Worm (Caenorhabditis elegans) whole organism, L2 larva: Measurements from ENCODE around the gene srd-32.
A peak's percentile ranks its signal among the peaks of the same experiment; 100 is the strongest.

ENCODE experiments used
- C34F6.9 ChIP-seq: fragments of 150-350 bp; optimal IDR thresholded peaks from 2 replicates; lab custom pipeline; 2014; ENCODE audit warnings: missing biosample characterization, missing genetic modification characterization
- F13H6.1 ChIP-seq: sonication (generic microtip); optimal IDR thresholded peaks from 2 replicates; lab custom pipeline; 2016; ENCODE audit warnings: missing genetic modification characterization, missing compliant biosample characterization
- R02D3.7 ChIP-seq: fragments of 150-350 bp; optimal IDR thresholded peaks from 2 replicates; lab custom pipeline; 2014; ENCODE audit warnings: missing biosample characterization, missing genetic modification characterization
- ZK546.5 ChIP-seq: sonication (generic microtip); optimal IDR thresholded peaks from 2 replicates; lab custom pipeline; 2017; ENCODE audit warnings: missing biosample characterization, missing genetic modification characterization
- alr-1 ChIP-seq: fragments of 150-350 bp; optimal IDR thresholded peaks from 2 replicates; lab custom pipeline; 2014; ENCODE audit warnings: missing biosample characterization, missing genetic modification characterization
- aly-2 ChIP-seq: fragments of 150-350 bp; optimal IDR thresholded peaks from 2 replicates; lab custom pipeline; 2014; ENCODE audit warnings: missing biosample characterization, missing genetic modification characterization
- ama-1 ChIP-seq: fragments of 150-350 bp; optimal IDR thresholded peaks from 2 replicates; lab custom pipeline; 2018; ENCODE audit warnings: inconsistent platforms
- blmp-1 ChIP-seq: sonication (generic microtip); optimal IDR thresholded peaks from 2 replicates; lab custom pipeline; 2017; ENCODE audit warnings: missing genetic modification characterization, mild to moderate bottlenecking, missing compliant biosample characterization, antibody characterized with exemption, moderate library complexity; ENCODE audit not compliant: insufficient read depth
- ceh-16 ChIP-seq: fragments of 150-350 bp; optimal IDR thresholded peaks from 2 replicates; lab custom pipeline; 2014; ENCODE audit warnings: missing biosample characterization, missing genetic modification characterization
- ceh-82 ChIP-seq: fragments of 150-350 bp; optimal IDR thresholded peaks from 2 replicates; lab custom pipeline; 2014; ENCODE audit warnings: missing biosample characterization, missing genetic modification characterization
- elt-1 ChIP-seq: fragments of 150-350 bp; optimal IDR thresholded peaks from 2 replicates; lab custom pipeline; 2014; ENCODE audit warnings: missing biosample characterization, missing genetic modification characterization
- elt-3 ChIP-seq: sonication (generic microtip); optimal IDR thresholded peaks from 2 replicates; lab custom pipeline; 2017; ENCODE audit warnings: missing biosample characterization, missing genetic modification characterization
- fos-1 ChIP-seq: fragments of 150-350 bp; optimal IDR thresholded peaks from 2 replicates; lab custom pipeline; 2014; ENCODE audit warnings: missing biosample characterization, missing genetic modification characterization
- gmeb-1 ChIP-seq: fragments of 150-350 bp; optimal IDR thresholded peaks from 2 replicates; lab custom pipeline; 2014; ENCODE audit warnings: missing biosample characterization, missing genetic modification characterization
- lin-11 ChIP-seq: fragments of 150-350 bp; sonication (generic microtip); optimal IDR thresholded peaks from 2 replicates; lab custom pipeline; 2014; ENCODE audit warnings: missing biosample characterization, missing genetic modification characterization, inconsistent platforms, mixed read lengths
- lsy-2 ChIP-seq, 2 experiments: fragments of 150-350 bp in 1 of 2; sonication (generic microtip) in 1 of 2; optimal IDR thresholded peaks; 2 replicates each; lab custom pipeline; 2014 to 2017; ENCODE audit warnings: missing biosample characterization in 2 of 2, missing genetic modification characterization in 2 of 2
- mab-5 ChIP-seq: fragments of 150-350 bp; optimal IDR thresholded peaks from 2 replicates; lab custom pipeline; 2014; ENCODE audit warnings: missing biosample characterization, missing genetic modification characterization
- mdl-1 ChIP-seq, 2 experiments: fragments of 150-350 bp in 1 of 2; sonication (generic microtip) in 1 of 2; optimal IDR thresholded peaks; 2 replicates each; lab custom pipeline; 2017; ENCODE audit warnings: missing biosample characterization in 2 of 2, missing genetic modification characterization in 2 of 2
- nhr-10 ChIP-seq: sonication (generic microtip); optimal IDR thresholded peaks from 2 replicates; lab custom pipeline; 2017; ENCODE audit warnings: missing biosample characterization, missing genetic modification characterization
- nhr-12 ChIP-seq: fragments of 150-350 bp; optimal IDR thresholded peaks from 2 replicates; lab custom pipeline; 2014; ENCODE audit warnings: missing biosample characterization, missing genetic modification characterization
- nhr-129 ChIP-seq: fragments of 150-350 bp; optimal IDR thresholded peaks from 2 replicates; lab custom pipeline; 2014; ENCODE audit warnings: missing biosample characterization, missing genetic modification characterization
- nhr-25 ChIP-seq: fragments of 150-350 bp; sonication (generic microtip); optimal IDR thresholded peaks from 3 replicates; lab custom pipeline; 2014; ENCODE audit warnings: missing biosample characterization, missing genetic modification characterization
- nhr-6 ChIP-seq: fragments of 150-350 bp; optimal IDR thresholded peaks from 2 replicates; lab custom pipeline; 2014; ENCODE audit warnings: missing biosample characterization, missing genetic modification characterization
- nhr-77 ChIP-seq: fragments of 150-350 bp; optimal IDR thresholded peaks from 2 replicates; lab custom pipeline; 2014; ENCODE audit warnings: missing biosample characterization, missing genetic modification characterization
- peb-1 ChIP-seq: fragments of 150-350 bp; optimal IDR thresholded peaks from 2 replicates; lab custom pipeline; 2014; ENCODE audit warnings: missing biosample characterization, missing genetic modification characterization
- skn-1 ChIP-seq: sonication (generic microtip); optimal IDR thresholded peaks from 2 replicates; lab custom pipeline; 2017; ENCODE audit warnings: missing biosample characterization, missing genetic modification characterization
- sma-3 ChIP-seq: sonication (generic microtip); optimal IDR thresholded peaks from 2 replicates; lab custom pipeline; 2016; ENCODE audit warnings: missing genetic modification reagents, missing genetic modification characterization, missing compliant biosample characterization
- sma-9 ChIP-seq, 2 experiments: fragments of 150-350 bp in 1 of 2; sonication (generic microtip) in 1 of 2; optimal IDR thresholded peaks; 2 replicates each; lab custom pipeline; 2014 to 2016; ENCODE audit warnings: missing genetic modification characterization in 2 of 2, mild to moderate bottlenecking in 1 of 2, missing biosample characterization in 1 of 2, missing compliant biosample characterization in 1 of 2, missing genetic modification reagents in 1 of 2, moderate library complexity in 1 of 2
- snpc-4 ChIP-seq: fragments of 150-350 bp; optimal IDR thresholded peaks from 2 replicates; lab custom pipeline; 2014; ENCODE audit warnings: missing biosample characterization, missing genetic modification characterization
- unc-39 ChIP-seq: fragments of 150-350 bp; optimal IDR thresholded peaks from 2 replicates; lab custom pipeline; 2014; ENCODE audit warnings: missing biosample characterization, missing genetic modification characterization
- unc-55 ChIP-seq: fragments of 150-350 bp; sonication (generic microtip); optimal IDR thresholded peaks from 3 replicates; lab custom pipeline; 2014; ENCODE audit warnings: missing biosample characterization, missing genetic modification reagents, missing genetic modification characterization
- unc-62 ChIP-seq: fragments of 150-350 bp; optimal IDR thresholded peaks from 2 replicates; lab custom pipeline; 2014; ENCODE audit warnings: missing biosample characterization, missing genetic modification reagents, missing genetic modification characterization
- ztf-11 ChIP-seq: sonication (generic microtip); optimal IDR thresholded peaks from 2 replicates; lab custom pipeline; 2017; ENCODE audit warnings: missing biosample characterization, missing genetic modification characterization
- ztf-4 ChIP-seq: fragments of 150-350 bp; optimal IDR thresholded peaks from 2 replicates; lab custom pipeline; 2014; ENCODE audit warnings: missing biosample characterization, missing genetic modification characterization

Gene srd-32

ce11 chrV:4847424-4847823, 18.0 kb upstream of the srd-32 start, which contains the start of gene abhd-5.1:
Gene abhd-5.1, plus strand, starts transcription at chrV:4847653.
- TF ChIP-seq C34F6.9 = peak; percentile 43
- peak; percentile 12 for TF ChIP-seq sma-9 (GFP tag; optimal IDR thresholded peaks at IDR 0.05; lab: Kevin White, UChicago)
- no peak for TF ChIP-seq sma-9 (tag; optimal IDR thresholded peaks at IDR 0.05; lab: Kevin White, UChicago)
- no peak for TF ChIP-seq F13H6.1
- no peak for TF ChIP-seq nhr-6 (tag; lab: Kevin White, UChicago)
- TF ChIP-seq aly-2 (tag; lab: Kevin White, UChicago) = no peak
- no peak for TF ChIP-seq nhr-77 (tag; lab: Kevin White, UChicago)
- TF ChIP-seq ceh-16 = no peak
- TF ChIP-seq skn-1 (tag; lab: Kevin White, UChicago) = peak; percentile 29
- no peak for TF ChIP-seq unc-39 (tag; lab: Kevin White, UChicago)
- peak; percentile 19 for TF ChIP-seq gmeb-1 (tag; lab: Kevin White, UChicago)
- no peak for TF ChIP-seq ztf-4
- peak; percentile 21 for TF ChIP-seq fos-1 (tag; lab: Kevin White, UChicago)

- no peak for TF ChIP-seq unc-62 (GFP tag; lab: Kevin White, UChicago)
- TF ChIP-seq aly-2 (tag; lab: Kevin White, UChicago) = no peak
- TF ChIP-seq fos-1 (tag; lab: Kevin White, UChicago) = no peak
- TF ChIP-seq mab-5 (tag; lab: Kevin White, UChicago) = no peak
- no peak for TF ChIP-seq mdl-1 (tag; optimal IDR thresholded peaks at IDR 0.05; lab: Kevin White, UChicago)
- TF ChIP-seq unc-39 (tag; lab: Kevin White, UChicago) = no peak
- no peak for TF ChIP-seq lsy-2 (tag; optimal IDR thresholded peaks at IDR 0.05; lab: Kevin White, UChicago)
- no peak for TF ChIP-seq snpc-4 (tag; lab: Kevin White, UChicago)
- no peak for TF ChIP-seq blmp-1
- no peak for TF ChIP-seq nhr-6 (tag; lab: Kevin White, UChicago)
- no peak for TF ChIP-seq R02D3.7 (tag; lab: Kevin White, UChicago)
- TF ChIP-seq sma-3 = no peak
- no peak for TF ChIP-seq ama-1 (lab: Kevin White, UChicago)
- no peak for TF ChIP-seq nhr-25 (tag; lab: Kevin White, UChicago)
- TF ChIP-seq elt-3 (tag; lab: Kevin White, UChicago) = no peak
- TF ChIP-seq nhr-12 (tag; lab: Kevin White, UChicago) = no peak
Observed at ce11 chrV:4850446-4850845, 15.0 kb upstream of the srd-32 start.

- TF ChIP-seq ceh-16 (no peak), peb-1 (tag; lab: Kevin White, UChicago) (no peak)
- TF ChIP-seq, all 48 proteins: peak for 0
Observed at ce11 chrV:4851138-4851537, 14.3 kb upstream of the srd-32 start, which contains the start of gene nex-4. Gene nex-4, plus strand, starts transcription at chrV:4851438.

- no peak for TF ChIP-seq elt-1 (tag; lab: Kevin White, UChicago)
- no peak for TF ChIP-seq ZK546.5 (tag; lab: Kevin White, UChicago)
- no peak for TF ChIP-seq nhr-10 (tag; lab: Kevin White, UChicago)
- TF ChIP-seq peb-1 (tag; lab: Kevin White, UChicago) = no peak
- no peak for TF ChIP-seq gmeb-1 (tag; lab: Kevin White, UChicago)
- no peak for TF ChIP-seq lin-11 (tag; lab: Kevin White, UChicago)
- no peak for TF ChIP-seq ztf-4
Observed at ce11 chrV:4851969-4852368, 13.5 kb upstream of the srd-32 start.

- no peak for TF ChIP-seq ztf-11
- TF ChIP-seq blmp-1 = no peak
- no peak for TF ChIP-seq alr-1 (tag; lab: Kevin White, UChicago)
- no peak for TF ChIP-seq peb-1 (tag; lab: Kevin White, UChicago)
Observed at ce11 chrV:4857561-4857960, 7.9 kb upstream of the srd-32 start.

- TF ChIP-seq nhr-129 (tag; lab: Kevin White, UChicago) = peak; percentile 51
- peak in 1 of 2 experiments; percentile 45 for TF ChIP-seq lsy-2 (tag; optimal IDR thresholded peaks at IDR 0.05; lab: Kevin White, UChicago)
- no peak for TF ChIP-seq ceh-82 (tag; lab: Kevin White, UChicago)
- peak; percentile 42 for TF ChIP-seq unc-55 (GFP tag; lab: Kevin White, UChicago)
- TF ChIP-seq, all 48 proteins: peak for 3
Observed at ce11 chrV:4860525-4860924, 4.9 kb upstream of the srd-32 start.
